Worm (Caenorhabditis elegans) whole organism, late embryonic: ENCODE measurements around the gene fbxa-174.

ENCODE experiments used
- C38D4.7 ChIP-seq: fragments of 200-800 bp; sonication (Bioruptor generic); optimal IDR thresholded peaks from 2 replicates; lab custom pipeline; 2018; ENCODE audit warnings: mild to moderate bottlenecking, missing genetic modification characterization, moderate library complexity, missing compliant biosample characterization
- ceh-30 ChIP-seq: fragments of 150-350 bp; optimal IDR thresholded peaks from 2 replicates; lab custom pipeline; 2014; ENCODE audit warnings: missing biosample characterization, missing genetic modification characterization
- hlh-8 ChIP-seq: sonication (generic microtip); optimal IDR thresholded peaks from 2 replicates; lab custom pipeline; 2016; ENCODE audit warnings: missing genotype, missing genetic modification characterization, missing compliant biosample characterization
- nhr-11 ChIP-seq: fragments of 150-350 bp; optimal IDR thresholded peaks from 2 replicates; lab custom pipeline; 2014; ENCODE audit warnings: missing biosample characterization, missing genetic modification characterization
- odd-2 ChIP-seq: sonication (generic microtip); optimal IDR thresholded peaks from 2 replicates; lab custom pipeline; 2017; ENCODE audit warnings: antibody characterized with exemption, mild to moderate bottlenecking, missing genetic modification characterization, missing compliant biosample characterization
- ref-2 ChIP-seq: sonication (generic microtip); optimal IDR thresholded peaks from 2 replicates; lab custom pipeline; 2016; ENCODE audit warnings: missing genetic modification characterization, missing compliant biosample characterization
- sox-4 ChIP-seq: sonication (generic microtip); optimal IDR thresholded peaks from 2 replicates; lab custom pipeline; 2017; ENCODE audit warnings: mild to moderate bottlenecking, missing genetic modification characterization, inconsistent platforms, missing compliant biosample characterization

- TF ChIP-seq hlh-8 (tag; lab: Kevin White, UChicago) (no peak), nhr-11 (tag; lab: Kevin White, UChicago) (no peak), C38D4.7 (GFP tag; lab: Kevin White, UChicago) (no peak), odd-2 (tag; lab: Kevin White, UChicago) (no peak), ref-2 (tag; lab: Kevin White, UChicago) (no peak), sox-4 (tag; lab: Kevin White, UChicago) (no peak), ceh-30 (tag; lab: Kevin White, UChicago) (no peak)
Measured at ce11 chrV:17527729-17528128, 30.5 kb downstream of the fbxa-174 start, which contains the start of gene srz-90.
